Fruit fly (Drosophila melanogaster): ENCODE measurements around the gene emc.

emc gene

dm6 chr3L:743155-743554 is 6.0 kb upstream of the emc start:
- no peak for TF ChIP-seq Myb (GFP tag; optimal IDR thresholded peaks at IDR 0.05)
- TF ChIP-seq twi (tag; optimal IDR thresholded peaks at IDR 0.05) = peak; percentile 99
- no peak for TF ChIP-seq CG13424 (tag; optimal IDR thresholded peaks at IDR 0.05)
- TF ChIP-seq gcm (GFP tag; optimal IDR thresholded peaks at IDR 0.05) = peak; percentile 75
- no peak for TF ChIP-seq tx (GFP tag; optimal IDR thresholded peaks at IDR 0.05)

dm6 chr3L:744290-744804 is 4.9 kb upstream of the emc start:
- no peak for TF ChIP-seq CG3163 (GFP tag; optimal IDR thresholded peaks at IDR 0.05)
- TF ChIP-seq chm (GFP tag; IDR thresholded peaks at IDR 0.05) = 0 out of 2 replicates have a peak, but pooled peaks have one; percentile 13
- peak; percentile 53 for TF ChIP-seq D (optimal IDR thresholded peaks at IDR 0.05)
- TF ChIP-seq D (GFP tag; optimal IDR thresholded peaks at IDR 0.05) = no peak
- TF ChIP-seq CG1529 (GFP tag; optimal IDR thresholded peaks at IDR 0.05) = no peak
- TF ChIP-seq Atf-2 (GFP tag; optimal IDR thresholded peaks at IDR 0.05) = no peak
- no peak for TF ChIP-seq sob (GFP tag; IDR thresholded peaks at IDR 0.05)
- no peak for TF ChIP-seq nau (GFP tag; optimal IDR thresholded peaks at IDR 0.05)
- no peak for TF ChIP-seq ro (GFP tag; IDR thresholded peaks at IDR 0.05)
- TF ChIP-seq cad (GFP tag; optimal IDR thresholded peaks at IDR 0.05) = peak; percentile 50
- no peak for TF ChIP-seq Hmr (GFP tag; optimal IDR thresholded peaks at IDR 0.05)
- no peak for TF ChIP-seq pros (GFP tag; optimal IDR thresholded peaks at IDR 0.05)
- TF ChIP-seq tll (GFP tag; optimal IDR thresholded peaks at IDR 0.05) = peak in 1 of 2 experiments; percentile 83
- TF ChIP-seq CG9609 (GFP tag; optimal IDR thresholded peaks at IDR 0.05) = no peak
- no peak for TF ChIP-seq Ets65A (GFP tag)
- TF ChIP-seq crol (GFP tag; IDR thresholded peaks at IDR 0.05) = no peak
- peak; percentile 21 for TF ChIP-seq Kr (GFP tag; optimal IDR thresholded peaks at IDR 0.05)
- TF ChIP-seq CG6791 (GFP tag; IDR thresholded peaks at IDR 0.05; ENCODE audit: partially characterized antibody) = no peak
- peak; percentile 100 for TF ChIP-seq zen (tag; optimal IDR thresholded peaks at IDR 0.05)
- TF ChIP-seq CG15479 (GFP tag; optimal IDR thresholded peaks at IDR 0.05) = peak; percentile 97
- TF ChIP-seq CG14050 (GFP tag; IDR thresholded peaks at IDR 0.05) = no peak
- no peak for TF ChIP-seq pnt (GFP tag; optimal IDR thresholded peaks at IDR 0.05)
- no peak for TF ChIP-seq B-H1 (GFP tag; IDR thresholded peaks at IDR 0.05)
- TF ChIP-seq PHDP (tag; optimal IDR thresholded peaks at IDR 0.05) = no peak
- no peak for TF ChIP-seq CG11398 (GFP tag; optimal IDR thresholded peaks at IDR 0.05)
- no peak for TF ChIP-seq ssp (GFP tag; IDR thresholded peaks at IDR 0.05)
- no peak for TF ChIP-seq Hr51 (GFP tag; optimal IDR thresholded peaks at IDR 0.05)
- TF ChIP-seq cg (GFP tag; optimal IDR thresholded peaks at IDR 0.05) = no peak
- TF ChIP-seq Side (GFP tag; optimal IDR thresholded peaks at IDR 0.05) = no peak
- TF ChIP-seq fru (optimal IDR thresholded peaks at IDR 0.05) = no peak
- TF ChIP-seq CG14014 (GFP tag; IDR thresholded peaks at IDR 0.05) = no peak

dm6 chr3L:745222-745942 is 3.8 kb upstream of the emc start:
- no peak for TF ChIP-seq hth (optimal IDR thresholded peaks at IDR 0.05)
- TF ChIP-seq ssp (GFP tag; IDR thresholded peaks at IDR 0.05) = no peak; the same call in 1 of the 2 replicates
- TF ChIP-seq sna (GFP tag; IDR thresholded peaks at IDR 0.05; ENCODE audit: partially characterized antibody) = no peak
- no peak for TF ChIP-seq ken (GFP tag; IDR thresholded peaks at IDR 0.05)
- TF ChIP-seq ash1 (GFP tag; optimal IDR thresholded peaks at IDR 0.05) = no peak
- no peak for TF ChIP-seq nau (GFP tag; optimal IDR thresholded peaks at IDR 0.05)
- peak; percentile 53 for TF ChIP-seq D (optimal IDR thresholded peaks at IDR 0.05)
- TF ChIP-seq D (GFP tag; optimal IDR thresholded peaks at IDR 0.05) = peak; percentile 26
- no peak for TF ChIP-seq ftz-f1 (GFP tag; optimal IDR thresholded peaks at IDR 0.05)
- TF ChIP-seq CG17568 (GFP tag; optimal IDR thresholded peaks at IDR 0.05) = no peak
- TF ChIP-seq Side (GFP tag; optimal IDR thresholded peaks at IDR 0.05) = peak; percentile 1
- no peak for TF ChIP-seq br (optimal IDR thresholded peaks at IDR 0.05)
- no peak for TF ChIP-seq danr (GFP tag; IDR thresholded peaks at IDR 0.05)
- peak; percentile 40 for TF ChIP-seq fd96Cb (tag; optimal IDR thresholded peaks at IDR 0.05)
- peak; percentile 55 for TF ChIP-seq nerfin-1 (tag; optimal IDR thresholded peaks at IDR 0.05)
- no peak for TF ChIP-seq so (GFP tag; IDR thresholded peaks at IDR 0.05)
- no peak for TF ChIP-seq nom (GFP tag; optimal IDR thresholded peaks at IDR 0.05)
- TF ChIP-seq CG12942 (GFP tag; optimal IDR thresholded peaks at IDR 0.05) = no peak
- no peak for TF ChIP-seq CG17186 (GFP tag; optimal IDR thresholded peaks at IDR 0.05)
